Fruit fly (Drosophila melanogaster): ENCODE results near the gene CG5096.

CG5096 gene

dm6 chr2L:10430802-10431476, 48.9 kb downstream of the CG5096 start, which contains the start of the genes Bug22 and TfIIB (continued):
- TF ChIP-seq cyc (GFP tag; optimal IDR thresholded peaks at IDR 0.05) (peak; percentile 78), Gug (GFP tag; IDR thresholded peaks at IDR 0.05) (no peak), CG16779 (tag; optimal IDR thresholded peaks at IDR 0.05) (no peak), Sox15 (GFP tag; optimal IDR thresholded peaks at IDR 0.05) (peak; percentile 41), CG4318 (GFP tag; optimal IDR thresholded peaks at IDR 0.05) (no peak), Eip93F (GFP tag; optimal IDR thresholded peaks at IDR 0.05) (no peak), CG3032 (tag; optimal IDR thresholded peaks at IDR 0.05) (peak; percentile 59), Eip75B (GFP tag; optimal IDR thresholded peaks at IDR 0.05) (no peak), Blimp-1 (GFP tag; optimal IDR thresholded peaks at IDR 0.05) (no peak)
